Fruit fly (Drosophila melanogaster) whole organism, embryonic: Measurements from ENCODE around the gene Ccz1.

Source experiments
- Abd-B ChIP-seq: fragments of 200-800 bp; sonication (Bioruptor generic); optimal IDR thresholded peaks from 2 replicates; lab custom pipeline; 2018; ENCODE audit warnings: missing biosample characterization, mild to moderate bottlenecking, missing genetic modification characterization, moderate library complexity
- BtbVII ChIP-seq: fragments of 200-800 bp; sonication (Bioruptor generic); optimal IDR thresholded peaks from 3 replicates; lab custom pipeline; 2017; ENCODE audit warnings: missing biosample characterization, mild to moderate bottlenecking, missing genetic modification characterization
- Bteb2 ChIP-seq: fragments of 200-800 bp; sonication (Bioruptor generic); optimal IDR thresholded peaks from 2 replicates; lab custom pipeline; 2016; ENCODE audit warnings: missing biosample characterization, missing genetic modification characterization
- CG13624 ChIP-seq: fragments of 200-800 bp; sonication (Bioruptor generic); optimal IDR thresholded peaks from 2 replicates; lab custom pipeline; 2016; ENCODE audit warnings: missing biosample characterization, missing genetic modification characterization
- CG14710 ChIP-seq: fragments of 200-800 bp; sonication (Bioruptor generic); optimal IDR thresholded peaks from 3 replicates; lab custom pipeline; 2019; ENCODE audit warnings: missing biosample characterization, mild to moderate bottlenecking, missing genetic modification characterization, moderate library complexity
- CG15269 ChIP-seq: fragments of 200-800 bp; sonication (Bioruptor generic); optimal IDR thresholded peaks from 2 replicates; lab custom pipeline; 2018; ENCODE audit warnings: missing biosample characterization, mild to moderate bottlenecking, missing genetic modification characterization, moderate library complexity
- CG1647 ChIP-seq: fragments of 200-800 bp; sonication (Bioruptor generic); optimal IDR thresholded peaks from 3 replicates; lab custom pipeline; 2016; ENCODE audit warnings: missing biosample characterization, missing genetic modification characterization
- CG16863 ChIP-seq: fragments of 200-800 bp; sonication (Bioruptor generic); optimal IDR thresholded peaks from 3 replicates; lab custom pipeline; 2016; ENCODE audit warnings: missing biosample characterization, missing genetic modification characterization
- CG17186 ChIP-seq: fragments of 200-800 bp; sonication (Bioruptor generic); optimal IDR thresholded peaks from 3 replicates; lab custom pipeline; 2017; ENCODE audit warnings: missing biosample characterization, missing genetic modification reagents, missing genetic modification characterization
- CG17359 ChIP-seq: fragments of 200-800 bp; sonication (Bioruptor generic); optimal IDR thresholded peaks from 3 replicates; lab custom pipeline; 2018; ENCODE audit warnings: missing biosample characterization, mild to moderate bottlenecking, missing genetic modification characterization, moderate library complexity
- CG17829 ChIP-seq: fragments of 200-800 bp; optimal IDR thresholded peaks from 2 replicates; lab custom pipeline; 2019; ENCODE audit warnings: missing biosample characterization, mild to moderate bottlenecking, missing genetic modification characterization, moderate library complexity
- CG1792 ChIP-seq: fragments of 200-800 bp; sonication (Bioruptor generic); optimal IDR thresholded peaks from 2 replicates; lab custom pipeline; 2016; ENCODE audit warnings: missing biosample characterization, missing genetic modification characterization
- CG31365 ChIP-seq: fragments of 200-800 bp; sonication (Bioruptor generic); optimal IDR thresholded peaks from 2 replicates; lab custom pipeline; 2018; ENCODE audit warnings: missing biosample characterization, mild to moderate bottlenecking, missing genetic modification characterization
- CG4707 ChIP-seq: fragments of 200-800 bp; sonication (Bioruptor generic); optimal IDR thresholded peaks from 2 replicates; lab custom pipeline; 2018; ENCODE audit warnings: missing biosample characterization, mild to moderate bottlenecking, missing genetic modification characterization, moderate library complexity
- CG4820 ChIP-seq: fragments of 200-800 bp; sonication (Bioruptor generic); optimal IDR thresholded peaks from 3 replicates; lab custom pipeline; 2016; ENCODE audit warnings: missing biosample characterization, missing genetic modification characterization
- CG7271 ChIP-seq: fragments of 200-800 bp; sonication (Bioruptor generic); optimal IDR thresholded peaks from 2 replicates; lab custom pipeline; 2018; ENCODE audit warnings: missing biosample characterization, mild to moderate bottlenecking, missing genetic modification characterization, moderate library complexity
- CG8290 ChIP-seq, 3 experiments: fragments of 200-800 bp; sonication (Bioruptor generic); optimal IDR thresholded peaks; 2 replicates each; lab custom pipeline; 2016 to 2019; ENCODE audit warnings: missing biosample characterization in 3 of 3, missing genetic modification characterization in 3 of 3, mild to moderate bottlenecking in 2 of 3, moderate library complexity in 1 of 3
- CG8388 ChIP-seq: fragments of 200-800 bp; sonication (Bioruptor generic); optimal IDR thresholded peaks from 2 replicates; lab custom pipeline; 2019; ENCODE audit warnings: missing biosample characterization, mild to moderate bottlenecking, missing genetic modification characterization, moderate library complexity
- Fer2 ChIP-seq: fragments of 200-800 bp; sonication (Bioruptor generic); optimal IDR thresholded peaks from 2 replicates; lab custom pipeline; 2018; ENCODE audit warnings: missing biosample characterization, mild to moderate bottlenecking, missing genetic modification characterization, moderate library complexity
- Gug ChIP-seq: fragments of 200-800 bp; sonication (Bioruptor generic); IDR thresholded peaks from 4 replicates; pipeline ENCODE4 v1.3.6; 2022; ENCODE audit warnings: missing biosample characterization, missing genetic modification characterization
- H15 ChIP-seq: fragments of 200-800 bp; sonication (Bioruptor generic); IDR thresholded peaks from 3 replicates; pipeline ENCODE4 v1.3.6; 2022; ENCODE audit warnings: missing biosample characterization, missing genetic modification characterization
- HLH4C ChIP-seq: fragments of 200-800 bp; sonication (Bioruptor generic); IDR thresholded peaks from 3 replicates; pipeline ENCODE4 v1.3.6; 2022; ENCODE audit warnings: missing biosample characterization, missing genetic modification characterization; ENCODE audit not compliant: partially characterized antibody
- HmgD ChIP-seq: fragments of 200-800 bp; sonication (Bioruptor generic); optimal IDR thresholded peaks from 3 replicates; lab custom pipeline; 2016; ENCODE audit warnings: missing biosample characterization, missing genetic modification characterization
- Lim3 ChIP-seq: fragments of 200-800 bp; sonication (Bioruptor generic); IDR thresholded peaks from 2 replicates; pipeline ENCODE4 v1.3.6; 2022; ENCODE audit warnings: missing biosample characterization, missing genetic modification characterization
- MBD-R2 ChIP-seq: fragments of 200-800 bp; sonication (Bioruptor generic); IDR thresholded peaks from 2 replicates; pipeline ENCODE4 v1.3.6; 2022; ENCODE audit warnings: missing biosample characterization, missing genetic modification characterization
- Meics ChIP-seq: fragments of 200-800 bp; sonication (Bioruptor generic); optimal IDR thresholded peaks from 2 replicates; lab custom pipeline; 2017; ENCODE audit warnings: missing biosample characterization, mild to moderate bottlenecking, missing genetic modification characterization
- Trl ChIP-seq, 3 experiments: fragments of >200 bp in 2 of 3; fragments of 200-800 bp in 1 of 3; sonication (Bioruptor generic) in 1 of 3; optimal IDR thresholded peaks; 2 replicates in 1 of 3; 3 replicates in 2 of 3; lab custom pipeline; 2016 to 2017; ENCODE audit warnings: missing biosample characterization in 1 of 3, missing genetic modification characterization in 1 of 3
- Usf ChIP-seq: fragments of 200-800 bp; sonication (Bioruptor generic); optimal IDR thresholded peaks from 2 replicates; lab custom pipeline; 2017; ENCODE audit warnings: missing genotype, missing biosample characterization, missing genetic modification characterization
- Xbp1 ChIP-seq: fragments of 200-800 bp; sonication (Bioruptor generic); optimal IDR thresholded peaks from 3 replicates; lab custom pipeline; 2016; ENCODE audit warnings: missing biosample characterization, mild to moderate bottlenecking, missing genetic modification characterization
- abd-A ChIP-seq: fragments of 200-800 bp; sonication (Bioruptor generic); optimal IDR thresholded peaks from 3 replicates; lab custom pipeline; 2019; ENCODE audit warnings: missing biosample characterization, mild to moderate bottlenecking, missing genetic modification characterization, moderate library complexity
- bcd ChIP-seq: fragments of 200-800 bp; sonication (Bioruptor generic); optimal IDR thresholded peaks from 2 replicates; lab custom pipeline; 2017; ENCODE audit warnings: missing biosample characterization, mild to moderate bottlenecking, missing genetic modification characterization
- chif ChIP-seq, 2 experiments: fragments of 200-800 bp; sonication (Bioruptor generic); optimal IDR thresholded peaks; 3 replicates each; lab custom pipeline; 2016; ENCODE audit warnings: missing biosample characterization in 2 of 2, missing genetic modification characterization in 2 of 2
- chm ChIP-seq: fragments of 200-800 bp; sonication (Bioruptor generic); IDR thresholded peaks from 2 replicates; pipeline ENCODE4 v1.3.6; 2022; ENCODE audit warnings: missing biosample characterization, missing genetic modification characterization
- corto ChIP-seq: fragments of 200-800 bp; sonication (Bioruptor generic); optimal IDR thresholded peaks from 2 replicates; lab custom pipeline; 2016; ENCODE audit warnings: missing biosample characterization, mild to moderate bottlenecking, missing genetic modification characterization, moderate library complexity
- gsb-n ChIP-seq: fragments of 200-800 bp; sonication (Bioruptor generic); optimal IDR thresholded peaks from 3 replicates; lab custom pipeline; 2018; ENCODE audit warnings: missing biosample characterization, mild to moderate bottlenecking, missing genetic modification characterization
- hkb ChIP-seq, 2 experiments: fragments of 200-800 bp in 1 of 2; fragments of >200 bp in 1 of 2; sonication (Bioruptor generic) in 1 of 2; IDR thresholded peaks in 1 of 2; optimal IDR thresholded peaks in 1 of 2; 2 replicates each; pipeline versions ENCODE4 v1.3.6 to Lab custom; 2017 to 2022; ENCODE audit warnings: missing biosample characterization in 1 of 2, missing genetic modification characterization in 1 of 2
- nmo ChIP-seq: fragments of 200-800 bp; sonication (Bioruptor generic); optimal IDR thresholded peaks from 2 replicates; lab custom pipeline; 2018; ENCODE audit warnings: missing biosample characterization, mild to moderate bottlenecking, missing genetic modification characterization, moderate library complexity
- pzg ChIP-seq: fragments of 200-800 bp; sonication (Bioruptor generic); optimal IDR thresholded peaks from 3 replicates; lab custom pipeline; 2018; ENCODE audit warnings: missing biosample characterization, mild to moderate bottlenecking, missing genetic modification characterization, moderate library complexity
- ranshi ChIP-seq: fragments of 200-800 bp; sonication (Bioruptor generic); IDR thresholded peaks from 2 replicates; pipeline ENCODE4 v1.3.6; 2022; ENCODE audit warnings: missing biosample characterization, missing genetic modification characterization
- repo ChIP-seq: fragments of 200-800 bp; sonication (Bioruptor generic); optimal IDR thresholded peaks from 2 replicates; lab custom pipeline; 2016; ENCODE audit warnings: missing biosample characterization, missing genetic modification characterization
- ro ChIP-seq: fragments of 200-800 bp; sonication (Bioruptor generic); IDR thresholded peaks from 2 replicates; pipeline ENCODE4 v1.3.6; 2022; ENCODE audit warnings: missing biosample characterization, missing genetic modification characterization
- sim ChIP-seq: fragments of 200-800 bp; sonication (Bioruptor generic); IDR thresholded peaks from 2 replicates; pipeline ENCODE4 v1.3.6; 2022; ENCODE audit warnings: missing biosample characterization, missing genetic modification characterization
- sisA ChIP-seq: fragments of 200-800 bp; sonication (Bioruptor generic); IDR thresholded peaks from 2 replicates; pipeline ENCODE4 v1.3.6; 2022; ENCODE audit warnings: missing biosample characterization, missing genetic modification characterization
- sob ChIP-seq: fragments of 200-800 bp; sonication (Bioruptor generic); IDR thresholded peaks from 2 replicates; pipeline ENCODE4 v1.3.6; 2022; ENCODE audit warnings: missing biosample characterization, missing genetic modification characterization
- ttk ChIP-seq: fragments of 200-800 bp; sonication (Bioruptor generic); IDR thresholded peaks from 2 replicates; pipeline ENCODE4 v2.1.2; 2022; ENCODE audit warnings: missing biosample characterization, missing genetic modification characterization
- tup ChIP-seq: fragments of 200-800 bp; sonication (Bioruptor generic); optimal IDR thresholded peaks from 2 replicates; lab custom pipeline; 2016; ENCODE audit warnings: missing biosample characterization, mild to moderate bottlenecking, missing genetic modification characterization, moderate library complexity
- vnd ChIP-seq: fragments of 200-800 bp; sonication (Bioruptor generic); IDR thresholded peaks from 3 replicates; pipeline ENCODE4 v1.3.6; 2022; ENCODE audit warnings: missing biosample characterization, missing genetic modification characterization; ENCODE audit not compliant: partially characterized antibody
- wek ChIP-seq: fragments of 200-800 bp; sonication (Bioruptor generic); optimal IDR thresholded peaks from 3 replicates; lab custom pipeline; 2018; ENCODE audit warnings: missing biosample characterization, mild to moderate bottlenecking, missing genetic modification characterization, moderate library complexity
- zf30C ChIP-seq: fragments of 200-800 bp; sonication (Bioruptor generic); optimal IDR thresholded peaks from 3 replicates; lab custom pipeline; 2018; ENCODE audit warnings: missing biosample characterization, mild to moderate bottlenecking, missing genetic modification characterization

Gene Ccz1

DNA sequence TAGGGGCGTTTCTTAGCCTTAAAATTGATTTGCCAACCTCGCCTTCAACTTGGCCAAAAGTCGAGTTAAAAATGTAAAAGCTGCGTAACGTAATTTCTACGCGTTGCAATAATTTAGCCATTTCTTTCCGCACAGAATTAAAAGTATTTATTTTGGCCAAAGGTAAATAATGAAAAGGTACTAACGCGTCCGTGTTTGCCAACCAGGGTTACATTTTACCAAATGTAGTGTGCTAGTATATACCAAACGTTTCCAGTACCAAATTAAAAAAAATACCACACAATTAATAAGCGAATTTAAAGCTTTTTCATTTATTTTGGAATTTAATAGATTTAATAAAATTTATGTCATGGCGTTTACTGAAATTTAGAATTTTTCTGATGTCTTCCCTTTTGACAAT, at the start of gene Ccz1 (continued):
- TF ChIP-seq MBD-R2 (GFP tag; lab: Robert Waterston, UW) (no peak), bcd (peak; percentile 71), CG1792 (GFP tag; lab: Kevin White, UChicago) (peak; percentile 60), zf30C (GFP tag; lab: Kevin White, UChicago) (no peak), Gug (peak; percentile 28; the same call in 1 of the 4 replicates), sisA (no peak), Abd-B (peak; percentile 9), wek (GFP tag; lab: Kevin White, UChicago) (peak; percentile 59), CG14710 (tag; lab: Kevin White, UChicago) (peak; percentile 65), CG4707 (GFP tag; lab: Kevin White, UChicago) (peak; percentile 44), BtbVII (GFP tag; lab: Kevin White, UChicago) (no peak), chm (GFP tag; lab: Robert Waterston, UW) (no peak), CG17829 (peak; percentile 58), hkb (optimal IDR thresholded peaks at IDR 0.05; lab: Kevin White, UChicago) (no peak), hkb (GFP tag; IDR thresholded peaks at IDR 0.05; lab: Robert Waterston, UW) (no peak), ttk (GFP tag; lab: Robert Waterston, UW) (no peak), CG17186 (peak; percentile 63), pzg (GFP tag; lab: Kevin White, UChicago) (peak; percentile 62), sim (no peak), Trl (optimal IDR thresholded peaks at IDR 0.05; lab: Kevin White, UChicago) (no peak), Trl (GFP tag; optimal IDR thresholded peaks at IDR 0.05; lab: Kevin White, UChicago) (peak; percentile 83), HmgD (GFP tag; lab: Kevin White, UChicago) (peak; percentile 64), CG7271 (tag; lab: Kevin White, UChicago) (no peak), CG13624 (GFP tag; lab: Kevin White, UChicago) (peak; percentile 64), CG17359 (tag; lab: Kevin White, UChicago) (peak; percentile 75), Meics (GFP tag; lab: Kevin White, UChicago) (peak; percentile 64), sob (GFP tag; lab: Robert Waterston, UW) (no peak), CG1647 (GFP tag; lab: Kevin White, UChicago) (peak; percentile 65), Fer2 (peak; percentile 25), CG31365 (tag; lab: Kevin White, UChicago) (no peak), ranshi (GFP tag; lab: Robert Waterston, UW) (no peak), CG4820 (peak; percentile 58), Xbp1 (GFP tag; lab: Kevin White, UChicago) (peak; percentile 51), HLH4C (GFP tag; lab: Robert Waterston, UW) (no peak), Lim3 (GFP tag; lab: Robert Waterston, UW) (no peak), tup (peak; percentile 66), ro (no peak), CG8388 (GFP tag; lab: Kevin White, UChicago) (peak; percentile 13), H15 (GFP tag; lab: Robert Waterston, UW) (no peak), CG16863 (peak; percentile 53), CG8290 (GFP tag; optimal IDR thresholded peaks at IDR 0.05; lab: Kevin White, UChicago) (peak; percentile 67), CG8290 (tag; optimal IDR thresholded peaks at IDR 0.05; lab: Kevin White, UChicago) (peak; percentile 56 to 82), chif (GFP tag; optimal IDR thresholded peaks at IDR 0.05; lab: Kevin White, UChicago) (peak; percentile 71 to 73), Usf (GFP tag; lab: Kevin White, UChicago) (no peak), vnd (no peak), repo (GFP tag; lab: Kevin White, UChicago) (peak; percentile 63), CG15269 (tag; lab: Kevin White, UChicago) (peak; percentile 63), corto (no peak), abd-A (tag; lab: Kevin White, UChicago) (no peak), Bteb2 (peak; percentile 52), gsb-n (peak; percentile 66), nmo (GFP tag; lab: Kevin White, UChicago) (peak; percentile 47)
